Worm (Caenorhabditis elegans) whole organism, mixed stage, embryonic: ENCODE results near the gene srh-212.
"Not testable (repeated sequence)": the region's sequence is repeated elsewhere in the genome, so short reads cannot be mapped to it uniquely, and the experiment has no call there.

ENCODE experiments used
- M03D4.4 ChIP-seq: sonication (generic microtip); optimal IDR thresholded peaks from 2 replicates; lab custom pipeline; 2017; ENCODE audit warnings: mild to moderate bottlenecking, missing genetic modification characterization, missing compliant biosample characterization
- bed-3 ChIP-seq: fragments of 200-800 bp; sonication (Bioruptor generic); optimal IDR thresholded peaks from 3 replicates; lab custom pipeline; 2018; ENCODE audit warnings: mild to moderate bottlenecking, missing genetic modification characterization, moderate library complexity, missing compliant biosample characterization
- blmp-1 ChIP-seq: fragments of 150-350 bp; optimal IDR thresholded peaks from 2 replicates; lab custom pipeline; 2014; ENCODE audit warnings: missing biosample characterization, missing genetic modification characterization
- ceh-39 ChIP-seq: fragments of 150-350 bp; optimal IDR thresholded peaks from 2 replicates; lab custom pipeline; 2014; ENCODE audit warnings: missing biosample characterization, missing genetic modification characterization
- ceh-43 ChIP-seq: fragments of 200-800 bp; sonication (Bioruptor generic); optimal IDR thresholded peaks from 2 replicates; lab custom pipeline; 2018; ENCODE audit warnings: mild to moderate bottlenecking, missing genetic modification characterization, moderate library complexity, missing compliant biosample characterization
- ceh-83 ChIP-seq: fragments of 200-800 bp; sonication (Bioruptor generic); optimal IDR thresholded peaks from 2 replicates; lab custom pipeline; 2018; ENCODE audit warnings: mild to moderate bottlenecking, missing genetic modification characterization, missing compliant biosample characterization
- cnd-1 ChIP-seq: fragments of 200-800 bp; sonication (Bioruptor generic); optimal IDR thresholded peaks from 2 replicates; lab custom pipeline; 2018; ENCODE audit warnings: mild to moderate bottlenecking, missing genetic modification characterization, missing compliant biosample characterization
- drap-1 ChIP-seq: fragments of 200-800 bp; sonication (Bioruptor generic); optimal IDR thresholded peaks from 3 replicates; lab custom pipeline; 2018; ENCODE audit warnings: mild to moderate bottlenecking, missing genetic modification characterization, missing compliant biosample characterization
- elt-1 ChIP-seq: sonication (generic microtip); optimal IDR thresholded peaks from 2 replicates; lab custom pipeline; 2017; ENCODE audit warnings: missing genetic modification characterization, mild to moderate bottlenecking, missing compliant biosample characterization, antibody characterized with exemption, moderate library complexity, borderline replicate concordance; ENCODE audit not compliant: insufficient read depth
- ham-2 ChIP-seq: fragments of 200-800 bp; sonication (Bioruptor generic); optimal IDR thresholded peaks from 2 replicates; lab custom pipeline; 2018; ENCODE audit warnings: mild to moderate bottlenecking, missing genetic modification characterization, missing compliant biosample characterization
- hlh-1 ChIP-seq: fragments of 150-350 bp; optimal IDR thresholded peaks from 2 replicates; lab custom pipeline; 2014; ENCODE audit warnings: missing biosample characterization, missing genetic modification reagents, missing genetic modification characterization
- lin-13 ChIP-seq: fragments of 150-350 bp; optimal IDR thresholded peaks from 2 replicates; lab custom pipeline; 2014; ENCODE audit warnings: missing biosample characterization, missing genetic modification characterization
- lin-32 ChIP-seq: fragments of 200-800 bp; sonication (Bioruptor generic); optimal IDR thresholded peaks from 2 replicates; lab custom pipeline; 2018; ENCODE audit warnings: mild to moderate bottlenecking, missing genetic modification characterization, missing compliant biosample characterization
- lsy-2 ChIP-seq: fragments of 150-350 bp; optimal IDR thresholded peaks from 2 replicates; lab custom pipeline; 2014; ENCODE audit warnings: missing biosample characterization, missing genetic modification characterization
- mab-5 ChIP-seq: fragments of 150-350 bp; optimal IDR thresholded peaks from 2 replicates; lab custom pipeline; 2014; ENCODE audit warnings: missing biosample characterization, missing genetic modification characterization
- mep-1 ChIP-seq: fragments of 150-350 bp; optimal IDR thresholded peaks from 2 replicates; lab custom pipeline; 2017; ENCODE audit warnings: missing biosample characterization, missing genetic modification reagents, missing genetic modification characterization, inconsistent platforms
- mls-2 ChIP-seq: sonication (generic microtip); optimal IDR thresholded peaks from 2 replicates; lab custom pipeline; 2016; ENCODE audit warnings: mild to moderate bottlenecking, missing genetic modification characterization, moderate library complexity, missing compliant biosample characterization
- nhr-12 ChIP-seq: fragments of 150-350 bp; optimal IDR thresholded peaks from 2 replicates; lab custom pipeline; 2014; ENCODE audit warnings: missing biosample characterization, missing genetic modification characterization
- nhr-2 ChIP-seq: fragments of 150-350 bp; optimal IDR thresholded peaks from 2 replicates; lab custom pipeline; 2014; ENCODE audit warnings: missing biosample characterization, missing genetic modification characterization
- nhr-237 ChIP-seq: fragments of 150-350 bp; optimal IDR thresholded peaks from 2 replicates; lab custom pipeline; 2014; ENCODE audit warnings: missing biosample characterization, missing genetic modification characterization
- nhr-28 ChIP-seq: fragments of 150-350 bp; optimal IDR thresholded peaks from 2 replicates; lab custom pipeline; 2014; ENCODE audit warnings: missing biosample characterization, missing genetic modification characterization
- nhr-76 ChIP-seq: sonication (generic microtip); optimal IDR thresholded peaks from 2 replicates; lab custom pipeline; 2017; ENCODE audit warnings: missing biosample characterization, missing genetic modification characterization
- pha-4 ChIP-seq: fragments of 150-350 bp; optimal IDR thresholded peaks from 2 replicates; lab custom pipeline; 2018; ENCODE audit warnings: missing biosample characterization, missing genetic modification reagents, missing genetic modification characterization
- snpc-4 ChIP-seq: fragments of 150-350 bp; optimal IDR thresholded peaks from 2 replicates; lab custom pipeline; 2014; ENCODE audit warnings: missing biosample characterization, missing genetic modification characterization
- sptf-1 ChIP-seq: sonication (generic microtip); optimal IDR thresholded peaks from 2 replicates; lab custom pipeline; 2017; ENCODE audit warnings: mild to moderate bottlenecking, missing genetic modification characterization, moderate library complexity, missing compliant biosample characterization
- tbx-8 ChIP-seq: fragments of 200-800 bp; sonication (Bioruptor generic); optimal IDR thresholded peaks from 2 replicates; lab custom pipeline; 2018; ENCODE audit warnings: mild to moderate bottlenecking, missing genetic modification characterization, moderate library complexity, missing compliant biosample characterization
- unc-120 ChIP-seq: sonication (generic microtip); optimal IDR thresholded peaks from 2 replicates; lab custom pipeline; 2017; ENCODE audit warnings: missing genetic modification characterization, missing compliant biosample characterization; ENCODE audit not compliant: poor library complexity, severe bottlenecking
- unc-39 ChIP-seq: fragments of 150-350 bp; optimal IDR thresholded peaks from 2 replicates; lab custom pipeline; 2014; ENCODE audit warnings: missing biosample characterization, missing genetic modification characterization
- unc-62 ChIP-seq: fragments of 150-350 bp; optimal IDR thresholded peaks from 2 replicates; lab custom pipeline; 2014; ENCODE audit warnings: missing biosample characterization, missing genetic modification reagents, missing genetic modification characterization
- zip-8 ChIP-seq: fragments of 150-350 bp; optimal IDR thresholded peaks from 2 replicates; lab custom pipeline; 2014; ENCODE audit warnings: missing biosample characterization, missing genetic modification characterization
- ztf-11 ChIP-seq: fragments of 150-350 bp; optimal IDR thresholded peaks from 2 replicates; lab custom pipeline; 2014; ENCODE audit warnings: missing biosample characterization, missing genetic modification characterization

Gene srh-212

DNA sequence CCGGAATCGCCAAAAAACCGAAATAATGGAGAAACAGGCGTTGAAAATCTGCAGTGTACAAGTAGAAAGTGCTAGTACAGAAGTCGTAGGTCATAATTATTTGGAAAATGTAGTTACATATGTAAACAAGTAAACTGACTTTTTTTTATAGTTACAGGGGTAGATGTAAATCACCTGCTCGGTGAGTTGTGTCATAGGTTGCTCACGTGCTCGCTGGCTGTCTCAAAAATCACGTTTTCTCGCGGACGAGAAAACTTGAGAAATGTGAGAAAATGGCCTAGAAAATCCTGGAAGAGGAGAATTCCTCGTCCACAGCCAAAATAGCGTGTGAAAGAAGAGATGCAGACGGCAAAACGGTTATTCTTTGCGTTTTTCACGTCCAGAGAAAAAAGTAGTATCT lies at the start of gene srh-212:
Gene srh-212 (minus strand): TSS at position 101 of the 400 bp plus-strand sequence.
- not testable (repeated sequence) for TF ChIP-seq lsy-2, snpc-4, nhr-237 (tag; lab: Kevin White, UChicago)

DNA sequence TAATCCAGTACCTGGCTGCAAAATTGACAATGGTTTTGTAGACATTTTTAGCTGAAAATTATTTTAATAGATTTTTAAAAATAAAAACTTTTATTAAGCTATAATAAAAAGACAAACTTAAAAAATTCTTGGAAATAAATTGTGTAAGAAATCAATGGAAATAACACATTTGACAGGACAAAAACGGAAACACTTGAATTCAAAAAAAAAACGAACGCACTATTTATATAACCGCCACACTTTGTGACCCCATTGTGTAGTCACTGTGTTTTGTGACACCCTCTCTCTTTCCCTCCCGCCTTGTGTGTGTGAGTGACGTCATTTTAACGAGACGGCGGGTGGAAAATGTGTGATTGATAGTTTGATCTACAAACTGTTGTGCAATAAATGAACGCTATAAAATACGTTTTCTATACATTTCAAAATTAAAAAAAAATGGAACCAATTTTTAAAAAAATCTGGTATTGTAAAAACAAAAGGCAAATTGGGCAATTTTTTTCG lies 47.3 kb upstream of the srh-212 start, which contains the start of gene F59B1.8:
Gene F59B1.8 (minus strand): TSS at position 51 of the 501 bp plus-strand sequence.
- TF ChIP-seq zip-8 (tag; lab: Kevin White, UChicago) = peak; percentile 54
- no peak for TF ChIP-seq mep-1 (tag; lab: Kevin White, UChicago)
- no peak for TF ChIP-seq nhr-237 (tag; lab: Kevin White, UChicago)
- TF ChIP-seq tbx-8 = no peak
- TF ChIP-seq nhr-2 (tag; lab: Kevin White, UChicago) = peak; percentile 45
- no peak for TF ChIP-seq mab-5 (tag; lab: Kevin White, UChicago)
- peak; percentile 2 for TF ChIP-seq unc-62 (GFP tag; lab: Kevin White, UChicago)
- no peak for TF ChIP-seq pha-4 (tag; lab: Kevin White, UChicago)

DNA sequence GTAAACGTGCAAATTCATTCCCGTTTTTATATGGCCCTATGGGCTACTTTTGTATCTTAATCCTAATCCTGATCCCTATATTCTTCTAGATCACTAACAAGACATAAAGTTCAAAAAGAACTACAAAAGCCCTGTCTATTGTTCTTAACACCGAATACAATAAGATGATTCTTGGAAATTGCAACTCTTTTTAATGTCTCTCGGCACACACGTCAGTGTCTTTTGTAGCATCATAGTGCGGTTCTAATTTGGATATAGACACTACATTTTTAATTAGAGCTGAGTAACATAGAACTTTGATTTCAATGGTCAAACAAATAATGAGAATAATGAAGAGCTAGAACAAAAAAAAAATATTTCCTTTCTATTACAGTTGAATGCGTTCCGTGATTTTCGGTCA lies 42.9 kb upstream of the srh-212 start:
- TF ChIP-seq unc-120 (tag; lab: Kevin White, UChicago) (no peak), ceh-43 (GFP tag; lab: Kevin White, UChicago) (no peak), elt-1 (tag; lab: Kevin White, UChicago) (no peak)

DNA sequence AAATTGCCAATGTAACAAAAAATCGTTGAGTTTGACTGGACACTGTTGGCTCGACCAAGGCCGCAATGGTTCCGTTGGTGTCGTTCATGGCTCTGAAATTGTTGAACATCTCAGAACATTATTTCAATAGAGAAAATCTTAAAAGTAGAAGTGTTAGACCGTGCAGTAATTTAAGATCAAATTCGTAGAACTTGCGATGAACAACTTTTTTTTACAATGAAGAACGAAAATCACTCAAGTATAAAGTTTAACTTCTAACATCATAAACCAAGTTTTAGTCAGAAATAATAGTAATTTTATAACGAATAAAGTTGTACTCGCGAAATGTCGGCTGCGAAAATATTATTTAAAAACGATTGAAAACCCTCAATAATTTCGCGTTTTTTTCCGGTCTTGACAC lies 40.1 kb upstream of the srh-212 start, which contains the start of gene srx-41:
Gene srx-41 (minus strand): TSS at position 101 of the 400 bp plus-strand sequence.
- TF ChIP-seq lsy-2 (tag; lab: Kevin White, UChicago) = no peak
- TF ChIP-seq nhr-237 (tag; lab: Kevin White, UChicago) = no peak
- TF ChIP-seq elt-1 (tag; lab: Kevin White, UChicago) = no peak
- TF ChIP-seq drap-1 = no peak
- no peak for TF ChIP-seq blmp-1 (tag; lab: Kevin White, UChicago)
- TF ChIP-seq pha-4 (tag; lab: Kevin White, UChicago) = no peak
- TF ChIP-seq ham-2 (GFP tag; lab: Kevin White, UChicago) = no peak
- TF ChIP-seq unc-62 (GFP tag; lab: Kevin White, UChicago) = no peak
- TF ChIP-seq nhr-2 (tag; lab: Kevin White, UChicago) = no peak
- TF ChIP-seq nhr-76 (tag; lab: Kevin White, UChicago) = no peak
- TF ChIP-seq bed-3 (GFP tag; lab: Kevin White, UChicago) = no peak

DNA sequence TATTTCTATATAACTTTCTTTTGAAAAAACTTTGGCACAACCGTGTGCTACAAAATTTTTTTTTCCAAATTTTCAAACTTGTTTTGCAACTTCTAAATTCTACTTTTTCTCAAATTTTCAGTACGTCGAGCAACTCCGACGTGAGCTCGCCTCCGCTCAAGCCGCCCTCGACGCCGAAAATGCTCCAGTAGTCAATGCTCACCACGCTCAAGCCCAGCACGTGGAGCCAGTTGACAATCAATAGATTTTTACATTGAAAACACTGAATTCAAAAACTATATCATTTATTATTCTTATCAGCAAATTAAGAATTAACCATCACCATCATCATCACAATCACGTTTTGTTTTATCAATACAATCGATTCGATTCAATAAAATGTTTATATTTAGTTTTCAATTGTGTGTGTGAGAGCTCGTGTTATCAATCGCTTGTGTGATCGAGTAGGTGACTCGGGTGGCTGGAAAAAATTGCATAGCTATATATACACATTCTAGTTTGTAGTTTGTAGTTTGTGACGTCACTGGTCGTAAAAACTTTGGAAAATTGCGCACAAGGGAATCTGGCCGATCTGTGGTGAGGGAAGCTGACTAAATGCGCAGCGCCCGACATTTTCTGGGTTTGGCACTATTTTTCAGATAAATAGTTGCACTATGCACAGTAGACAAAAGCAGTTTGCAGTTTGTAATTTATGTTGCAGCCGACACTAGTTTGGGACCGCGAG lies 37.5 kb upstream of the srh-212 start:
- TF ChIP-seq ceh-39 (no peak), hlh-1 (tag; lab: Kevin White, UChicago) (no peak), snpc-4 (tag; lab: Kevin White, UChicago) (no peak), lin-32 (GFP tag; lab: Kevin White, UChicago) (no peak), lin-13 (tag; lab: Kevin White, UChicago) (no peak), nhr-2 (tag; lab: Kevin White, UChicago) (no peak), ztf-11 (tag; lab: Kevin White, UChicago) (no peak), M03D4.4 (tag; lab: Kevin White, UChicago) (no peak), ham-2 (GFP tag; lab: Kevin White, UChicago) (no peak), pha-4 (tag; lab: Kevin White, UChicago) (no peak)

DNA sequence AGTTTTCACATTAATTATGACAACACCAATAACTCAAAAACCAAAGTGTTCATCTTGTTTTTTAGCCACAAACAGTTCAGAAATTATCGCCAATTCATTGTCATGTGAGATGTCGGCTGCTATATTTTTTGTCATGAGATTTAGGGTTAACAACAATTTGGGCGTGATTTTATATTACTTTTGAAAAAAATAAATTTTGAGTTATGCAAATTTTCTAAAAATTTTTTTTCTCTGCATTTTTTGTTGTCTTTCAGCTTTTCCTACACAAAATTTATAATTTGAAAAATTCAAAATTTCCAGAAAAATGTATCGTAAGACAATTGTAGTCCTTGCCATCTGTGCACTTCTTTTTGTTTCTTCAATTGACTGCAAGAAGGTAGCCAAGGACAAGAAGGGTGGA lies 36.1 kb upstream of the srh-212 start, which contains the start of gene F59B1.2:
Gene F59B1.2 (plus strand): TSS at position 301 of the 400 bp plus-strand sequence.
- no peak for TF ChIP-seq nhr-2 (tag; lab: Kevin White, UChicago)
- no peak for TF ChIP-seq nhr-76 (tag; lab: Kevin White, UChicago)
- no peak for TF ChIP-seq lin-32 (GFP tag; lab: Kevin White, UChicago)
- TF ChIP-seq unc-62 (GFP tag; lab: Kevin White, UChicago) = no peak
- TF ChIP-seq lin-13 (tag; lab: Kevin White, UChicago) = no peak
- no peak for TF ChIP-seq ceh-83 (GFP tag; lab: Kevin White, UChicago)
- no peak for TF ChIP-seq mls-2 (tag; lab: Kevin White, UChicago)
- TF ChIP-seq ztf-11 (tag; lab: Kevin White, UChicago) = no peak
- TF ChIP-seq sptf-1 = no peak
- no peak for TF ChIP-seq ceh-39
- no peak for TF ChIP-seq ham-2 (GFP tag; lab: Kevin White, UChicago)
- no peak for TF ChIP-seq nhr-237 (tag; lab: Kevin White, UChicago)
- no peak for TF ChIP-seq unc-39 (tag; lab: Kevin White, UChicago)
- no peak for TF ChIP-seq nhr-28 (tag; lab: Kevin White, UChicago)
- no peak for TF ChIP-seq cnd-1
- no peak for TF ChIP-seq M03D4.4 (tag; lab: Kevin White, UChicago)
- TF ChIP-seq nhr-12 (tag; lab: Kevin White, UChicago) = no peak
